Fruit fly (Drosophila melanogaster) Kc167 (cell line): Measurements from ENCODE around the gene CG10116.

ENCODE experiments used
- insv ChIP-seq: fragments of >200 bp; optimal IDR thresholded peaks from 3 replicates; lab custom pipeline; 2018; ENCODE audit warnings: missing external identifiers
- ttk ChIP-seq: sonication (Bioruptor generic); optimal IDR thresholded peaks from 2 replicates; lab custom pipeline; 2017; ENCODE audit warnings: missing external identifiers

DNA sequence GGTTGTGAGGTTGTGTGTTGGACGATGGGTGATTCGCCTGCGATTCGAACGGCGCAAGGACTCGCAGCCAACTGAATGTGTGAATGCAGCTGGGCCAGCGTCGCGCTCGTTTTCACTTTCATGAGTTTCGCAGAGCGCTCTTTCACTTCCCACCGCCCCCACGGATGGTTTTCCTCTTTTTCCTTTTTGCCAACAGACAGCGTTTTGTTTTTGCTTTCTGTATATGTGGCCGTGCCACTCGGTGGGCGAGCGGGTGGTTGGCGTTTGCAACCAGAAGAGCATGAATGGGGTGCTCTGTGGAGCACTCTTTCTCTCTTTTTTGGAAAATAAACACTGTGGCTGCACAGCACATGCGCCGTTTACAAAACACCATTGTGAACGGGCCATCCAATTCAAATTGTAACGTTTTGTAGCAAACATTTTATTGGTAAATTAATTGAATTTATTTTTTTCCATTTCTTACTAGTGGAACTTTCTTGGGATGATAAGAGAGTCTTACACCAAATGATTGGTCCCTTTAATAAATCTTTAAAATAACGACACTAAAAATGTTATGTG lies 21.8 kb downstream of the CG10116 start, which contains the start of gene CG10713:
- TF ChIP-seq ttk = no peak
- TF ChIP-seq insv (lab: Kevin White, UChicago) = no peak
